Worm (Caenorhabditis elegans): ENCODE data around the gene C45B2.6.

C45B2.6 gene

DNA sequence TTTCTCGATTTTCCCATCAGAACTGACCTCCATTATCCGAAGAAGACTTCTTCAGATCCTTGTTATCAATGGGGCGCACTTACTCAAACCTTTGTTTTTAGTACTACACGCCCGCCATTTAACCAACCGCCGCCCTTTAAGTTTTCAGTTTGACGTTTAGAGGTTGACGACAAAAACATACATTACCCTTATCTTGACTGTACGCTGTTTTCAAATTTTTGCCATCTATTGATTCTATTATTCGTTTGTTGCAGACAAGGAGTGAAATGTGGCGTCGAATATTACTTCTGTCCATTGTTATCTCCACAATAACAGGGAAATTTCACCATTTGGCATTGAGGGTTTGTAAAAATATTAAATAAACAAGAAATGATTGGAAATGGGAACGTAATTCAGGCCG is 40.4 kb downstream of the C45B2.6 start, which contains the start of gene C15H9.5:
Gene C15H9.5 (plus strand): TSS at position 255 of the 400 bp plus-strand sequence.
- TF ChIP-seq lin-15B (tag; optimal IDR thresholded peaks at IDR 0.05) (peak; percentile 14), nfya-1 (tag; optimal IDR thresholded peaks at IDR 0.05; ENCODE audit: insufficient read depth) (peak; percentile 62), mdl-1 (tag; optimal IDR thresholded peaks at IDR 0.05) (no peak), ama-1 (optimal IDR thresholded peaks at IDR 0.05) (no peak), pqm-1 (tag; optimal IDR thresholded peaks at IDR 0.05) (peak; percentile 15), nhr-28 (tag; optimal IDR thresholded peaks at IDR 0.05) (no peak), skn-1 (tag; optimal IDR thresholded peaks at IDR 0.05) (peak; percentile 29), pha-4 (tag; optimal IDR thresholded peaks at IDR 0.05) (peak; percentile 26), elt-2 (tag; optimal IDR thresholded peaks at IDR 0.05) (peak; percentile 46)

DNA sequence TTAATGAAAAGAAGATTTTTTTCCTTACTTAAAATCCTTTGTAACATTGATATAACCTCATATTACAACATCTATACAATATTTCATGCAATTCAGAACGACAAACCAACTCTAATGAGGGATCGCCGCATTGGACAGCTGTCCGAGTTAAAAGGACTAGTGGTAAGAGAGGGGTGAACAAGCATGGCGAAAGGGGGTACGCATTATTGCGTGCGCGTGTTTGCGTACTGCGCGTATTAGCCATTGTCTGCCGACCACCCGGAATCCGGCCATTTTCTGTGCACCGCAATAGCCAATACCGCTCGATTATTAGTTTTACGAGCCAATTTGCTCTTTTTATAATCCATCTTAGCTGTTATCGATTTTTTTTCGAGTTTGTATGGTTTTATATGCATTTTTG is 44.9 kb downstream of the C45B2.6 start, which contains the start of gene C15H9.4:
Gene C15H9.4 (plus strand): TSS at position 93 of the 400 bp plus-strand sequence.
- peak; percentile 63 for TF ChIP-seq egl-5 (tag; optimal IDR thresholded peaks at IDR 0.05)
- no peak for TF ChIP-seq R02D3.7 (tag; optimal IDR thresholded peaks at IDR 0.05)
- TF ChIP-seq sea-2 (GFP tag; optimal IDR thresholded peaks at IDR 0.05): peak; percentile 27
- TF ChIP-seq elt-2 (tag; optimal IDR thresholded peaks at IDR 0.05): no peak
- no peak for TF ChIP-seq nhr-77 (tag; optimal IDR thresholded peaks at IDR 0.05)
- peak; percentile 27 for TF ChIP-seq egl-27 (tag; optimal IDR thresholded peaks at IDR 0.05)
- no peak for TF ChIP-seq elt-3 (tag; optimal IDR thresholded peaks at IDR 0.05)
- TF ChIP-seq ceh-82 (tag; optimal IDR thresholded peaks at IDR 0.05): no peak
- TF ChIP-seq zag-1 (tag; optimal IDR thresholded peaks at IDR 0.05): no peak
- TF ChIP-seq nhr-25 (tag; optimal IDR thresholded peaks at IDR 0.05): no peak
- peak; percentile 69 for TF ChIP-seq nfya-1 (tag; optimal IDR thresholded peaks at IDR 0.05; ENCODE audit: insufficient read depth)
- peak; percentile 1 for TF ChIP-seq pha-4 (tag; optimal IDR thresholded peaks at IDR 0.05)
- no peak for TF ChIP-seq fos-1 (tag; optimal IDR thresholded peaks at IDR 0.05)
- TF ChIP-seq snpc-4 (tag; optimal IDR thresholded peaks at IDR 0.05): no peak
- peak; percentile 40 for TF ChIP-seq ceh-28 (tag; optimal IDR thresholded peaks at IDR 0.05)
- TF ChIP-seq ztf-11 (tag; optimal IDR thresholded peaks at IDR 0.05): no peak
- TF ChIP-seq nhr-28 (tag; optimal IDR thresholded peaks at IDR 0.05): no peak
- TF ChIP-seq elt-1 (tag; optimal IDR thresholded peaks at IDR 0.05): no peak
- TF ChIP-seq nhr-76 (tag; optimal IDR thresholded peaks at IDR 0.05): no peak
- TF ChIP-seq daf-12 (tag; optimal IDR thresholded peaks at IDR 0.05): no peak
- no peak for TF ChIP-seq eor-1 (tag; optimal IDR thresholded peaks at IDR 0.05)
- no peak for TF ChIP-seq jun-1 (tag; optimal IDR thresholded peaks at IDR 0.05)
- no peak for TF ChIP-seq unc-62 (GFP tag; optimal IDR thresholded peaks at IDR 0.05)
- TF ChIP-seq lin-39 (tag; optimal IDR thresholded peaks at IDR 0.05): peak; percentile 76
- no peak for TF ChIP-seq pqm-1 (tag; optimal IDR thresholded peaks at IDR 0.05)
- no peak for TF ChIP-seq lin-15B (tag; optimal IDR thresholded peaks at IDR 0.05)
- no peak for TF ChIP-seq unc-39 (tag; optimal IDR thresholded peaks at IDR 0.05)
- no peak for TF ChIP-seq skn-1 (tag; optimal IDR thresholded peaks at IDR 0.05)
- no peak for TF ChIP-seq tbx-2 (tag; optimal IDR thresholded peaks at IDR 0.05)
- TF ChIP-seq ceh-16 (tag; optimal IDR thresholded peaks at IDR 0.05): no peak
- TF ChIP-seq nhr-23 (tag; optimal IDR thresholded peaks at IDR 0.05): no peak
- TF ChIP-seq lsy-12 (tag; optimal IDR thresholded peaks at IDR 0.05): peak; percentile 69
- TF ChIP-seq hmg-11 (tag; optimal IDR thresholded peaks at IDR 0.05): peak; percentile 82

DNA sequence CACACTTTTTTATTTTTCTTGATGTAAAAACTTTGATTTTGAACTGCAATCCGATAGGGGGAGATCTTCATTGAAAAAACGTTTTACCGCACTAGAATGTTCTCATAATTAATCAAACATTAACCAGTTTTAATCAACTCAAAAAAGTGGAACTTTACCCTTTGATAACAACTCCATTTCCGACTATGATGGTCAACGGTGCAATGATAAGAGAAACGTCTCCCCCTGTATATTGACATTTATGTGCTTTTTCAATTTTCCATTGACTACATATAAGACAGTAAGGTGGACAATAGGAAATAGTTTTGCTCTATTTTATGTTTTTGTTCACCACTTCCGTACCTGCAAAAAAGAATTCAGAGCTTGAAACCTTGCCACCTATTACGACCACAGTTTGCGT is 45.7 kb downstream of the C45B2.6 start:
- TF ChIP-seq ceh-9 (tag; optimal IDR thresholded peaks at IDR 0.05) (no peak), zag-1 (tag; optimal IDR thresholded peaks at IDR 0.05) (no peak), ceh-28 (tag; optimal IDR thresholded peaks at IDR 0.05) (no peak), pqm-1 (tag; optimal IDR thresholded peaks at IDR 0.05) (peak; percentile 78), nhr-12 (tag; optimal IDR thresholded peaks at IDR 0.05) (no peak), ztf-11 (tag; optimal IDR thresholded peaks at IDR 0.05) (no peak), pha-4 (tag; optimal IDR thresholded peaks at IDR 0.05) (peak; percentile 77), ztf-4 (tag; optimal IDR thresholded peaks at IDR 0.05) (no peak), mdl-1 (tag; optimal IDR thresholded peaks at IDR 0.05) (no peak), ama-1 (optimal IDR thresholded peaks at IDR 0.05) (no peak), egl-5 (tag; optimal IDR thresholded peaks at IDR 0.05) (no peak), lin-39 (tag; optimal IDR thresholded peaks at IDR 0.05) (no peak), fkh-10 (GFP tag; optimal IDR thresholded peaks at IDR 0.05) (no peak), lsy-12 (tag; optimal IDR thresholded peaks at IDR 0.05) (no peak), skn-1 (tag; optimal IDR thresholded peaks at IDR 0.05) (no peak), nhr-67 (tag; optimal IDR thresholded peaks at IDR 0.05) (no peak), elt-2 (tag; optimal IDR thresholded peaks at IDR 0.05) (peak; percentile 85), fkh-2 (tag; optimal IDR thresholded peaks at IDR 0.05) (no peak), tbx-2 (tag; optimal IDR thresholded peaks at IDR 0.05) (no peak), snpc-4 (tag; optimal IDR thresholded peaks at IDR 0.05) (no peak), ceh-16 (tag; optimal IDR thresholded peaks at IDR 0.05) (no peak), nhr-76 (tag; optimal IDR thresholded peaks at IDR 0.05) (no peak), unc-39 (tag; optimal IDR thresholded peaks at IDR 0.05) (no peak), hmg-11 (tag; optimal IDR thresholded peaks at IDR 0.05) (no peak), elt-3 (tag; optimal IDR thresholded peaks at IDR 0.05) (no peak), nhr-237 (tag; optimal IDR thresholded peaks at IDR 0.05) (no peak)

Data from whole organism, L3 larva.